Fruit fly (Drosophila melanogaster) whole organism, prepupa: Measurements from ENCODE around the gene tll.
A peak's percentile ranks its signal among the peaks of the same experiment; 100 is the strongest.

Experiments used
- Blimp-1 ChIP-seq: fragments of 200-800 bp; sonication (Bioruptor generic); optimal IDR thresholded peaks from 3 replicates; lab custom pipeline; 2017; ENCODE audit warnings: missing biosample characterization, missing genetic modification characterization, mild to moderate bottlenecking, moderate library complexity, missing genetic modification reagents
- CG11294 ChIP-seq: fragments of 200-800 bp; sonication (Bioruptor generic); IDR thresholded peaks from 2 replicates; pipeline ENCODE4 v1.3.6; 2022; ENCODE audit warnings: missing biosample characterization, missing genetic modification characterization
- CG11902 ChIP-seq: fragments of 200-800 bp; sonication (Bioruptor generic); optimal IDR thresholded peaks from 3 replicates; lab custom pipeline; 2016; ENCODE audit warnings: missing biosample characterization, missing genetic modification characterization
- CG15336 ChIP-seq: fragments of 200-800 bp; sonication (Bioruptor generic); IDR thresholded peaks from 2 replicates; pipeline ENCODE4 v1.3.6; 2022; ENCODE audit warnings: missing biosample characterization, missing genetic modification characterization
- CG1621 ChIP-seq: fragments of 200-800 bp; sonication (Bioruptor generic); optimal IDR thresholded peaks from 3 replicates; lab custom pipeline; 2018; ENCODE audit warnings: missing biosample characterization, mild to moderate bottlenecking, missing genetic modification characterization
- CG16779 ChIP-seq: fragments of 200-800 bp; sonication (Bioruptor generic); optimal IDR thresholded peaks from 3 replicates; lab custom pipeline; 2017; ENCODE audit warnings: missing biosample characterization, mild to moderate bottlenecking, missing genetic modification characterization
- CG3032 ChIP-seq: fragments of 200-800 bp; optimal IDR thresholded peaks from 2 replicates; lab custom pipeline; 2019; ENCODE audit warnings: missing biosample characterization, mild to moderate bottlenecking, missing genetic modification characterization, moderate library complexity
- CG31627 ChIP-seq: fragments of 200-800 bp; sonication (Bioruptor generic); optimal IDR thresholded peaks from 3 replicates; lab custom pipeline; 2016; ENCODE audit warnings: missing biosample characterization, missing genetic modification characterization
- CG34406 ChIP-seq: fragments of 200-800 bp; sonication (Bioruptor generic); optimal IDR thresholded peaks from 3 replicates; lab custom pipeline; 2016; ENCODE audit warnings: missing biosample characterization, missing genetic modification characterization
- CG3919 ChIP-seq: fragments of 200-800 bp; sonication (Bioruptor generic); optimal IDR thresholded peaks from 3 replicates; lab custom pipeline; 2016; ENCODE audit warnings: missing biosample characterization, missing genetic modification characterization
- CG4318 ChIP-seq: fragments of 200-800 bp; sonication (Bioruptor generic); optimal IDR thresholded peaks from 3 replicates; lab custom pipeline; 2017; ENCODE audit warnings: missing biosample characterization, mild to moderate bottlenecking, missing genetic modification characterization
- CG6163 ChIP-seq: fragments of 200-800 bp; sonication (Bioruptor generic); IDR thresholded peaks from 3 replicates; pipeline ENCODE4 v1.3.6; 2022; ENCODE audit warnings: missing biosample characterization, missing genetic modification characterization
- CG6276 ChIP-seq: fragments of 200-800 bp; sonication (Bioruptor generic); optimal IDR thresholded peaks from 2 replicates; lab custom pipeline; 2017; ENCODE audit warnings: missing biosample characterization, mild to moderate bottlenecking, missing genetic modification characterization
- CG6792 ChIP-seq: fragments of 200-800 bp; sonication (Bioruptor generic); optimal IDR thresholded peaks from 3 replicates; lab custom pipeline; 2016; ENCODE audit warnings: missing biosample characterization, missing genetic modification characterization
- CG6808 ChIP-seq: fragments of 200-800 bp; sonication (Bioruptor generic); optimal IDR thresholded peaks from 3 replicates; lab custom pipeline; 2017; ENCODE audit warnings: missing biosample characterization, missing genetic modification characterization, mild to moderate bottlenecking, moderate library complexity, missing genetic modification reagents
- CG7368 ChIP-seq: fragments of 200-800 bp; sonication (Bioruptor generic); optimal IDR thresholded peaks from 3 replicates; lab custom pipeline; 2016; ENCODE audit warnings: missing biosample characterization, missing genetic modification characterization
- CG8119 ChIP-seq: fragments of 200-800 bp; sonication (Bioruptor generic); IDR thresholded peaks from 3 replicates; pipeline ENCODE4 v1.3.6; 2022; ENCODE audit warnings: missing biosample characterization, missing genetic modification characterization
- CG8319 ChIP-seq: fragments of 200-800 bp; sonication (Bioruptor generic); optimal IDR thresholded peaks from 3 replicates; lab custom pipeline; 2016; ENCODE audit warnings: missing biosample characterization, missing genetic modification characterization
- Eip75B ChIP-seq: fragments of 200-800 bp; sonication (Bioruptor generic); optimal IDR thresholded peaks from 3 replicates; lab custom pipeline; 2016; ENCODE audit warnings: missing biosample characterization, missing genetic modification characterization
- Eip93F ChIP-seq: fragments of 200-800 bp; sonication (Bioruptor generic); optimal IDR thresholded peaks from 2 replicates; lab custom pipeline; 2016; ENCODE audit warnings: missing biosample characterization, mild to moderate bottlenecking, missing genetic modification characterization
- Ets21C ChIP-seq: fragments of 200-800 bp; sonication (Bioruptor generic); optimal IDR thresholded peaks from 3 replicates; lab custom pipeline; 2016; ENCODE audit warnings: missing biosample characterization, missing genetic modification characterization
- Gug ChIP-seq: fragments of 200-800 bp; sonication (Bioruptor generic); IDR thresholded peaks from 2 replicates; pipeline ENCODE4 v1.3.6; 2022; ENCODE audit warnings: missing biosample characterization, missing genetic modification characterization
- Hr39 ChIP-seq: fragments of 200-800 bp; sonication (Bioruptor generic); optimal IDR thresholded peaks from 2 replicates; lab custom pipeline; 2016; ENCODE audit warnings: missing biosample characterization, missing genetic modification characterization
- Met ChIP-seq: fragments of 200-800 bp; sonication (Bioruptor generic); optimal IDR thresholded peaks from 3 replicates; lab custom pipeline; 2016; ENCODE audit warnings: missing biosample characterization, missing genetic modification characterization
- OdsH ChIP-seq: fragments of 200-800 bp; sonication (Bioruptor generic); optimal IDR thresholded peaks from 3 replicates; lab custom pipeline; 2016; ENCODE audit warnings: missing biosample characterization, missing genetic modification characterization
- Sox102F ChIP-seq: fragments of 200-800 bp; sonication (Bioruptor generic); optimal IDR thresholded peaks from 2 replicates; lab custom pipeline; 2016; ENCODE audit warnings: missing biosample characterization, mild to moderate bottlenecking, missing genetic modification characterization
- Sox14 ChIP-seq: fragments of 200-800 bp; sonication (Bioruptor generic); optimal IDR thresholded peaks from 3 replicates; lab custom pipeline; 2016; ENCODE audit warnings: missing biosample characterization, missing genetic modification characterization
- acj6 ChIP-seq: fragments of 200-800 bp; sonication (Bioruptor generic); optimal IDR thresholded peaks from 3 replicates; lab custom pipeline; 2016; ENCODE audit warnings: missing biosample characterization, missing genetic modification characterization
- cyc ChIP-seq: fragments of 200-800 bp; sonication (Bioruptor generic); optimal IDR thresholded peaks from 3 replicates; lab custom pipeline; 2016; ENCODE audit warnings: missing biosample characterization, missing genetic modification characterization
- dac ChIP-seq: fragments of 200-800 bp; sonication (Bioruptor generic); optimal IDR thresholded peaks from 2 replicates; lab custom pipeline; 2017; ENCODE audit warnings: missing biosample characterization, mild to moderate bottlenecking, missing genetic modification characterization
- dsx ChIP-seq: fragments of 200-800 bp; optimal IDR thresholded peaks from 3 replicates; lab custom pipeline; 2019; ENCODE audit warnings: missing biosample characterization, mild to moderate bottlenecking, missing genetic modification characterization, moderate library complexity; ENCODE audit not compliant: poor library complexity, severe bottlenecking
- esn ChIP-seq: fragments of 200-800 bp; sonication (Bioruptor generic); optimal IDR thresholded peaks from 2 replicates; lab custom pipeline; 2016; ENCODE audit warnings: missing biosample characterization, mild to moderate bottlenecking, missing genetic modification characterization, moderate library complexity
- fkh ChIP-seq: fragments of 200-800 bp; sonication (Bioruptor generic); optimal IDR thresholded peaks from 3 replicates; lab custom pipeline; 2017; ENCODE audit warnings: missing biosample characterization, mild to moderate bottlenecking, missing genetic modification characterization, moderate library complexity
- lz ChIP-seq: fragments of 200-800 bp; sonication (Bioruptor generic); optimal IDR thresholded peaks from 3 replicates; lab custom pipeline; 2016; ENCODE audit warnings: missing biosample characterization, missing genetic modification characterization
- net ChIP-seq: fragments of 200-800 bp; sonication (Bioruptor generic); optimal IDR thresholded peaks from 3 replicates; lab custom pipeline; 2016; ENCODE audit warnings: missing biosample characterization, missing genetic modification characterization
- salr ChIP-seq, 2 experiments: fragments of 200-800 bp; sonication (Bioruptor generic); optimal IDR thresholded peaks; 3 replicates each; lab custom pipeline; 2016 to 2018; ENCODE audit warnings: missing biosample characterization in 2 of 2, missing genetic modification characterization in 2 of 2, mild to moderate bottlenecking in 1 of 2
- spab ChIP-seq: fragments of 200-800 bp; sonication (Bioruptor generic); optimal IDR thresholded peaks from 2 replicates; lab custom pipeline; 2017; ENCODE audit warnings: missing biosample characterization, mild to moderate bottlenecking, missing genetic modification characterization, missing genetic modification reagents
- ss ChIP-seq, 2 experiments: fragments of 200-800 bp; sonication (Bioruptor generic); optimal IDR thresholded peaks; 2 replicates in 1 of 2; 3 replicates in 1 of 2; lab custom pipeline; 2017 to 2018; ENCODE audit warnings: mild to moderate bottlenecking in 2 of 2, missing biosample characterization in 2 of 2, missing genetic modification characterization in 2 of 2, moderate library complexity in 1 of 2
- svp ChIP-seq: fragments of 200-800 bp; sonication (Bioruptor generic); peaks from one replicate; lab custom pipeline; 2016; ENCODE audit warnings: missing biosample characterization, missing genetic modification characterization
- topi ChIP-seq: fragments of 200-800 bp; sonication (Bioruptor generic); optimal IDR thresholded peaks from 3 replicates; lab custom pipeline; 2016; ENCODE audit warnings: missing biosample characterization, missing genetic modification characterization

tll gene

dm6 chr3R:30817246-30817645 is 34.9 kb upstream of the tll start (continued):
- TF ChIP-seq CG16779 (tag; lab: Kevin White, UChicago) (no peak), fkh (peak; percentile 21), OdsH (peak; percentile 48), Gug (GFP tag; lab: Robert Waterston, UW) (no peak; the same call in 1 of the 2 replicates), CG3919 (GFP tag; lab: Kevin White, UChicago) (peak; percentile 41), dac (no peak), CG8319 (GFP tag; lab: Kevin White, UChicago) (peak; percentile 13), esn (peak; percentile 66), Ets21C (peak; percentile 12), CG6808 (GFP tag; lab: Kevin White, UChicago) (no peak), Met (GFP tag; lab: Kevin White, UChicago) (peak; percentile 56), CG6276 (GFP tag; lab: Kevin White, UChicago) (no peak), CG15336 (peak; percentile 54), CG6163 (GFP tag; lab: Robert Waterston, UW) (peak; percentile 64), CG31627 (GFP tag; lab: Kevin White, UChicago) (peak; percentile 58), CG3032 (tag; lab: Kevin White, UChicago) (peak; percentile 28), Eip93F (GFP tag; lab: Kevin White, UChicago) (no peak), topi (peak; percentile 59), cyc (GFP tag; lab: Kevin White, UChicago) (peak; percentile 41), CG4318 (GFP tag; lab: Kevin White, UChicago) (no peak), CG11294 (GFP tag; lab: Robert Waterston, UW) (0 out of 2 replicates have a peak, but pooled peaks have one; percentile 14), CG8119 (0 out of 3 replicates have a peak, but pooled peaks have one; percentile 21), Eip75B (GFP tag; lab: Kevin White, UChicago) (peak; percentile 57), lz (GFP tag; lab: Kevin White, UChicago) (peak; percentile 50), CG7368 (GFP tag; lab: Kevin White, UChicago) (no peak), ss (GFP tag; optimal IDR thresholded peaks at IDR 0.05; lab: Kevin White, UChicago) (peak in 1 of 2 experiments; percentile 20)

- TF ChIP-seq CG8319 (GFP tag; lab: Kevin White, UChicago) (no peak), spab (GFP tag; lab: Kevin White, UChicago) (no peak), CG11902 (no peak), net (GFP tag; lab: Kevin White, UChicago) (no peak), dsx (no peak), CG1621 (tag; lab: Kevin White, UChicago) (peak; percentile 75), Sox102F (GFP tag; lab: Kevin White, UChicago) (no peak), CG8119 (no peak), CG31627 (GFP tag; lab: Kevin White, UChicago) (no peak), Ets21C (no peak), svp (no peak), Hr39 (no peak), Sox14 (GFP tag; lab: Kevin White, UChicago) (no peak), CG6792 (no peak), CG16779 (tag; lab: Kevin White, UChicago) (no peak), CG34406 (GFP tag; lab: Kevin White, UChicago) (no peak), acj6 (GFP tag; lab: Kevin White, UChicago) (no peak), fkh (peak; percentile 62), salr (GFP tag; optimal IDR thresholded peaks at IDR 0.05; lab: Kevin White, UChicago) (peak in 1 of 2 experiments; percentile 63), Blimp-1 (no peak)
Measured at dm6 chr3R:30820707-30821319, 31.3 kb upstream of the tll start.
